Worm (Caenorhabditis elegans) whole organism, L3 larva: Measurements from ENCODE around the gene flp-15.

ENCODE experiments used
- ceh-28 ChIP-seq: fragments of 150-350 bp; optimal IDR thresholded peaks from 2 replicates; lab custom pipeline; 2014; ENCODE audit warnings: missing biosample characterization, missing genetic modification reagents, missing genetic modification characterization
- lin-15B ChIP-seq: fragments of 150-350 bp; optimal IDR thresholded peaks from 2 replicates; lab custom pipeline; 2014; ENCODE audit warnings: missing biosample characterization, missing genetic modification characterization

DNA sequence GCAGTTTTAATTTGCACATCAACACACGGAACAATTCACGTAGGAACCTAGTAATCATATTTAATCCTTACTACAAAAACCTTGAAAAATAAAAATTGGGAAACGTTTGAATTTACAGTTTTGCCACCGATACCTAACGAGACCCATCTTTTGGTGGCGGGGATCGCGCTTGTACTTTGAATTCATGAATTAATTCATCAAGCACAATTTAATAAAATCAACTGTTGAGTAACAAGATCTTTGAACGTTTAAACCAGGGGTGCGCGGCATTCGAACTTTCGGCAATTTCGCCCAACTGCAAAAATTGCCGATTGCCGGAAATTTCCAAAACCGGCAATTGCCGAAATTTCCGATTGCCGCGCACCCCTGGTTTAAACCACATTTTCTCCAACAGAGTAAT lies 11.0 kb downstream of the flp-15 start:
- no peak for TF ChIP-seq lin-15B (tag; lab: Kevin White, UChicago)
- no peak for TF ChIP-seq ceh-28 (tag; lab: Kevin White, UChicago)
